Fruit fly (Drosophila melanogaster) whole organism, embryonic: ENCODE measurements around the gene mAcon1.

Experiments
- Bteb2 ChIP-seq: fragments of 200-800 bp; sonication (Bioruptor generic); optimal IDR thresholded peaks from 2 replicates; lab custom pipeline; 2016; ENCODE audit warnings: missing biosample characterization, missing genetic modification characterization
- CG1024 ChIP-seq: fragments of 200-800 bp; sonication (Bioruptor generic); IDR thresholded peaks from 2 replicates; pipeline ENCODE4 v1.3.6; 2022; ENCODE audit warnings: missing biosample characterization, missing genetic modification characterization
- CG11456 ChIP-seq: fragments of 200-800 bp; sonication (Bioruptor generic); IDR thresholded peaks from 3 replicates; pipeline ENCODE4 v1.3.6; 2022; ENCODE audit warnings: missing biosample characterization, missing genetic modification characterization
- CG11560 ChIP-seq: fragments of 200-800 bp; sonication (Bioruptor generic); IDR thresholded peaks from 3 replicates; pipeline ENCODE4 v1.3.6; 2022; ENCODE audit warnings: missing biosample characterization, missing genetic modification characterization
- CG12155 ChIP-seq: fragments of 200-800 bp; sonication (Bioruptor generic); optimal IDR thresholded peaks from 3 replicates; lab custom pipeline; 2016; ENCODE audit warnings: missing biosample characterization, missing genetic modification characterization
- CG13296 ChIP-seq: fragments of 200-800 bp; sonication (Bioruptor generic); optimal IDR thresholded peaks from 3 replicates; lab custom pipeline; 2018; ENCODE audit warnings: missing biosample characterization, mild to moderate bottlenecking, missing genetic modification characterization
- CG15073 ChIP-seq: fragments of 200-800 bp; sonication (Bioruptor generic); optimal IDR thresholded peaks from 2 replicates; lab custom pipeline; 2016; ENCODE audit warnings: missing biosample characterization, missing genetic modification characterization
- CG15479 ChIP-seq: fragments of 200-800 bp; sonication (Bioruptor generic); optimal IDR thresholded peaks from 3 replicates; lab custom pipeline; 2019; ENCODE audit warnings: missing biosample characterization, mild to moderate bottlenecking, missing genetic modification characterization, moderate library complexity
- CG15514 ChIP-seq: fragments of 200-800 bp; sonication (Bioruptor generic); optimal IDR thresholded peaks from 3 replicates; lab custom pipeline; 2017; ENCODE audit warnings: missing biosample characterization, missing genetic modification characterization, mild to moderate bottlenecking, moderate library complexity, missing genetic modification reagents
- CG18599 ChIP-seq: fragments of 200-800 bp; sonication (Bioruptor generic); optimal IDR thresholded peaks from 3 replicates; lab custom pipeline; 2017; ENCODE audit warnings: missing biosample characterization, missing genetic modification characterization, mild to moderate bottlenecking, moderate library complexity, missing genetic modification reagents
- CG2678 ChIP-seq: fragments of 200-800 bp; sonication (Bioruptor generic); optimal IDR thresholded peaks from 3 replicates; lab custom pipeline; 2019; ENCODE audit warnings: missing biosample characterization, mild to moderate bottlenecking, missing genetic modification characterization, moderate library complexity
- CG2889 ChIP-seq: fragments of 200-800 bp; sonication (Bioruptor generic); IDR thresholded peaks from 3 replicates; pipeline ENCODE4 v1.3.6; 2022; ENCODE audit warnings: missing biosample characterization, missing genetic modification characterization
- CG32772 ChIP-seq: fragments of 200-800 bp; sonication (Bioruptor generic); IDR thresholded peaks from 2 replicates; pipeline ENCODE4 v1.3.6; 2022; ENCODE audit warnings: missing biosample characterization, missing genetic modification characterization
- CG4617 ChIP-seq: fragments of 200-800 bp; sonication (Bioruptor generic); optimal IDR thresholded peaks from 3 replicates; lab custom pipeline; 2016; ENCODE audit warnings: missing biosample characterization, missing genetic modification characterization, borderline replicate concordance
- CG7372 ChIP-seq: fragments of 200-800 bp; sonication (Bioruptor generic); IDR thresholded peaks from 2 replicates; pipeline ENCODE4 v1.3.6; 2022; ENCODE audit warnings: missing biosample characterization, missing genetic modification characterization
- CG7745 ChIP-seq: fragments of 200-800 bp; sonication (Bioruptor generic); optimal IDR thresholded peaks from 2 replicates; lab custom pipeline; 2018; ENCODE audit warnings: missing biosample characterization, mild to moderate bottlenecking, missing genetic modification characterization, moderate library complexity
- CG7839 ChIP-seq: fragments of 200-800 bp; sonication (Bioruptor generic); optimal IDR thresholded peaks from 3 replicates; lab custom pipeline; 2018; ENCODE audit warnings: missing biosample characterization, mild to moderate bottlenecking, missing genetic modification characterization, moderate library complexity
- CG8359 ChIP-seq: fragments of 200-800 bp; sonication (Bioruptor generic); optimal IDR thresholded peaks from 2 replicates; lab custom pipeline; 2017; ENCODE audit warnings: missing biosample characterization, mild to moderate bottlenecking, missing genetic modification characterization, borderline replicate concordance
- CrebB ChIP-seq: fragments of 200-800 bp; sonication (Bioruptor generic); optimal IDR thresholded peaks from 3 replicates; lab custom pipeline; 2018; ENCODE audit warnings: missing biosample characterization, mild to moderate bottlenecking, missing genetic modification characterization
- D19A ChIP-seq: fragments of 200-800 bp; optimal IDR thresholded peaks from 3 replicates; lab custom pipeline; 2019; ENCODE audit warnings: missing biosample characterization, mild to moderate bottlenecking, missing genetic modification characterization, moderate library complexity
- Dfd ChIP-seq, 2 experiments: fragments of >200 bp; optimal IDR thresholded peaks; 2 replicates each; lab custom pipeline; 2017; ENCODE audit warnings: missing biosample characterization in 2 of 2, missing genetic modification characterization in 2 of 2
- Dip3 ChIP-seq: fragments of 200-800 bp; sonication (Bioruptor generic); optimal IDR thresholded peaks from 3 replicates; lab custom pipeline; 2016; ENCODE audit warnings: missing biosample characterization, missing genetic modification characterization
- ERR ChIP-seq: fragments of 200-800 bp; sonication (Bioruptor generic); optimal IDR thresholded peaks from 2 replicates; lab custom pipeline; 2016; ENCODE audit warnings: missing biosample characterization, missing genetic modification characterization
- HHEX ChIP-seq: fragments of 200-800 bp; sonication (Bioruptor generic); optimal IDR thresholded peaks from 3 replicates; lab custom pipeline; 2017; ENCODE audit warnings: missing biosample characterization, mild to moderate bottlenecking, missing genetic modification characterization, missing genetic modification reagents
- HLH54F ChIP-seq: fragments of 200-800 bp; sonication (Bioruptor generic); optimal IDR thresholded peaks from 3 replicates; lab custom pipeline; 2016; ENCODE audit warnings: missing biosample characterization, missing genetic modification characterization
- Hand ChIP-seq: fragments of 200-800 bp; sonication (Bioruptor generic); optimal IDR thresholded peaks from 2 replicates; lab custom pipeline; 2017; ENCODE audit warnings: mild to moderate bottlenecking, missing biosample characterization, missing genetic modification reagents, missing genetic modification characterization
- Lhr ChIP-seq: fragments of 200-800 bp; sonication (Bioruptor generic); optimal IDR thresholded peaks from 3 replicates; lab custom pipeline; 2017; ENCODE audit warnings: mild to moderate bottlenecking, missing biosample characterization, missing genetic modification reagents, missing genetic modification characterization
- Mes4 ChIP-seq: fragments of 200-800 bp; sonication (Bioruptor generic); optimal IDR thresholded peaks from 2 replicates; lab custom pipeline; 2016; ENCODE audit warnings: missing biosample characterization, missing genetic modification characterization
- Rx ChIP-seq: fragments of 200-800 bp; sonication (Bioruptor generic); IDR thresholded peaks from 2 replicates; pipeline ENCODE4 v1.3.6; 2022; ENCODE audit warnings: missing biosample characterization, missing genetic modification characterization
- Sin3A ChIP-seq: fragments of >200 bp; optimal IDR thresholded peaks from 2 replicates; lab custom pipeline; 2018
- ap ChIP-seq: fragments of 200-800 bp; sonication (Bioruptor generic); IDR thresholded peaks from 2 replicates; pipeline ENCODE4 v1.3.6; 2022; ENCODE audit warnings: missing biosample characterization, missing genetic modification characterization
- corto ChIP-seq: fragments of 200-800 bp; sonication (Bioruptor generic); optimal IDR thresholded peaks from 2 replicates; lab custom pipeline; 2016; ENCODE audit warnings: missing biosample characterization, mild to moderate bottlenecking, missing genetic modification characterization, moderate library complexity
- eve ChIP-seq, 2 experiments: fragments of >200 bp; optimal IDR thresholded peaks; 2 replicates each; lab custom pipeline; 2017; ENCODE audit warnings: missing biosample characterization in 2 of 2, missing genetic modification characterization in 2 of 2
- eyg ChIP-seq: fragments of 200-800 bp; sonication (Bioruptor generic); optimal IDR thresholded peaks from 3 replicates; lab custom pipeline; 2016; ENCODE audit warnings: missing biosample characterization, missing genetic modification characterization
- ken ChIP-seq: fragments of 200-800 bp; sonication (Bioruptor generic); IDR thresholded peaks from 3 replicates; pipeline ENCODE4 v1.3.6; 2022; ENCODE audit warnings: missing biosample characterization, missing genetic modification characterization
- lmd ChIP-seq: fragments of 200-800 bp; sonication (Bioruptor generic); IDR thresholded peaks from 2 replicates; pipeline ENCODE4 v1.3.6; 2022; ENCODE audit warnings: missing biosample characterization, missing genetic modification characterization
- luna ChIP-seq: fragments of 200-800 bp; sonication (Bioruptor generic); optimal IDR thresholded peaks from 2 replicates; lab custom pipeline; 2016; ENCODE audit warnings: missing biosample characterization, missing genetic modification characterization
- nerfin-2 ChIP-seq: fragments of 200-800 bp; sonication (Bioruptor generic); IDR thresholded peaks from 2 replicates; pipeline ENCODE4 v1.3.6; 2022; ENCODE audit warnings: missing biosample characterization, missing genetic modification characterization; ENCODE audit not compliant: partially characterized antibody
- nmo ChIP-seq: fragments of 200-800 bp; sonication (Bioruptor generic); optimal IDR thresholded peaks from 2 replicates; lab custom pipeline; 2018; ENCODE audit warnings: missing biosample characterization, mild to moderate bottlenecking, missing genetic modification characterization, moderate library complexity
- nom ChIP-seq: fragments of 200-800 bp; sonication (Bioruptor generic); optimal IDR thresholded peaks from 2 replicates; lab custom pipeline; 2017; ENCODE audit warnings: missing biosample characterization, missing genetic modification characterization, mild to moderate bottlenecking, moderate library complexity, missing genetic modification reagents
- onecut ChIP-seq: fragments of 200-800 bp; sonication (Bioruptor generic); IDR thresholded peaks from 2 replicates; pipeline ENCODE4 v1.3.6; 2022; ENCODE audit warnings: missing biosample characterization, missing genetic modification characterization
- pb ChIP-seq: fragments of 200-800 bp; sonication (Bioruptor generic); optimal IDR thresholded peaks from 3 replicates; lab custom pipeline; 2016; ENCODE audit warnings: missing biosample characterization, missing genetic modification characterization
- peb ChIP-seq: fragments of 200-800 bp; sonication (Bioruptor generic); IDR thresholded peaks from 2 replicates; pipeline ENCODE4 v1.3.6; 2022; ENCODE audit warnings: missing biosample characterization, missing genetic modification characterization
- sug ChIP-seq: fragments of 200-800 bp; optimal IDR thresholded peaks from 2 replicates; lab custom pipeline; 2019; ENCODE audit warnings: missing biosample characterization, mild to moderate bottlenecking, missing genetic modification characterization, moderate library complexity
- trem ChIP-seq: fragments of 200-800 bp; optimal IDR thresholded peaks from 3 replicates; lab custom pipeline; 2019; ENCODE audit warnings: missing biosample characterization, mild to moderate bottlenecking, missing genetic modification characterization, moderate library complexity
- ttk ChIP-seq: fragments of 200-800 bp; sonication (Bioruptor generic); IDR thresholded peaks from 2 replicates; pipeline ENCODE4 v2.1.2; 2022; ENCODE audit warnings: missing biosample characterization, missing genetic modification characterization
- vfl ChIP-seq: fragments of 200-800 bp; sonication (Bioruptor generic); optimal IDR thresholded peaks from 2 replicates; lab custom pipeline; 2016; ENCODE audit warnings: missing biosample characterization, missing genetic modification characterization
- zf30C ChIP-seq: fragments of 200-800 bp; sonication (Bioruptor generic); optimal IDR thresholded peaks from 3 replicates; lab custom pipeline; 2018; ENCODE audit warnings: missing biosample characterization, mild to moderate bottlenecking, missing genetic modification characterization
- zfh1 ChIP-seq: fragments of 200-800 bp; sonication (Bioruptor generic); IDR thresholded peaks from 3 replicates; pipeline ENCODE4 v1.3.6; 2022; ENCODE audit warnings: missing biosample characterization, missing genetic modification characterization

mAcon1 gene

dm6 chr2L:21156156-21157040 is 12.0 kb upstream of the mAcon1 start, which contains the start of the genes Mpp6 and E2f2 (continued):
- TF ChIP-seq CG15479 (GFP tag; lab: Kevin White, UChicago), result no peak
- peak; percentile 1 for TF ChIP-seq Sin3A (lab: Kevin White, UChicago)
- peak; percentile 50 for TF ChIP-seq CG18599 (GFP tag; lab: Kevin White, UChicago)
- TF ChIP-seq CG11456 (GFP tag; lab: Robert Waterston, UW), result peak; percentile 59; the same call in 2 of the 3 replicates
- TF ChIP-seq CG11560 (tag; lab: Robert Waterston, UW), result peak; percentile 49; the same call in 1 of the 3 replicates
- TF ChIP-seq Mes4 (GFP tag; lab: Kevin White, UChicago), result no peak
- peak; percentile 55 for TF ChIP-seq CG15514 (GFP tag; lab: Kevin White, UChicago)
- TF ChIP-seq CG15073, result no peak
- peak; percentile 52; the same call in 1 of the 2 replicates for TF ChIP-seq lmd (GFP tag; lab: Robert Waterston, UW)
- peak; percentile 71 for TF ChIP-seq nerfin-2 (GFP tag; lab: Robert Waterston, UW)
- TF ChIP-seq CrebB, result no peak
- peak; percentile 5 for TF ChIP-seq CG12155
- no peak for TF ChIP-seq CG7372 (GFP tag; lab: Robert Waterston, UW)
- TF ChIP-seq nmo (GFP tag; lab: Kevin White, UChicago), result peak; percentile 2
- TF ChIP-seq ap, result no peak
- peak; percentile 4 for TF ChIP-seq CG4617 (GFP tag; lab: Kevin White, UChicago)
- TF ChIP-seq ERR (GFP tag; lab: Kevin White, UChicago), result no peak
- no peak for TF ChIP-seq peb (GFP tag; lab: Robert Waterston, UW)
- peak; percentile 4 for TF ChIP-seq CG13296
- TF ChIP-seq corto (GFP tag; lab: Kevin White, UChicago), result no peak

- TF ChIP-seq Dip3, result peak; percentile 72
- TF ChIP-seq Lhr (GFP tag; lab: Kevin White, UChicago), result peak; percentile 36
- peak; percentile 40 for TF ChIP-seq eyg (GFP tag; lab: Kevin White, UChicago)
- peak; percentile 31 for TF ChIP-seq luna (GFP tag; lab: Kevin White, UChicago)
- peak; percentile 73 for TF ChIP-seq CG32772
- peak; percentile 77 for TF ChIP-seq Bteb2 (GFP tag; lab: Kevin White, UChicago)
- TF ChIP-seq trem (tag; lab: Kevin White, UChicago), result peak; percentile 70
- TF ChIP-seq Dfd (GFP tag; optimal IDR thresholded peaks at IDR 0.05; lab: Kevin White, UChicago), result no peak
- no peak for TF ChIP-seq eve (GFP tag; optimal IDR thresholded peaks at IDR 0.05; lab: Kevin White, UChicago)
- TF ChIP-seq sug, result peak; percentile 80
- peak; percentile 75; the same call in 2 of the 3 replicates for TF ChIP-seq CG2889 (GFP tag; lab: Robert Waterston, UW)
- TF ChIP-seq zfh1 (GFP tag; lab: Robert Waterston, UW), result peak; percentile 90
- TF ChIP-seq HLH54F, result peak; percentile 71
- no peak for TF ChIP-seq CG7745
- TF ChIP-seq CG2678, result peak; percentile 90
- peak; percentile 61 for TF ChIP-seq onecut (GFP tag; lab: Robert Waterston, UW)
- peak; percentile 64 for TF ChIP-seq CG8359
- peak; percentile 74 for TF ChIP-seq vfl (GFP tag; lab: Kevin White, UChicago)
- peak; percentile 67 for TF ChIP-seq CG1024 (GFP tag; lab: Robert Waterston, UW)
- TF ChIP-seq pb, result no peak
- TF ChIP-seq Rx (GFP tag; lab: Robert Waterston, UW), result no peak; the same call in none of the 2 replicates
- TF ChIP-seq Hand (GFP tag; lab: Kevin White, UChicago), result peak; percentile 48
- peak; percentile 80 for TF ChIP-seq HHEX
- TF ChIP-seq D19A (tag; lab: Kevin White, UChicago), result peak; percentile 72
- TF ChIP-seq zf30C (GFP tag; lab: Kevin White, UChicago), result no peak
- peak; percentile 86 for TF ChIP-seq nom (GFP tag; lab: Kevin White, UChicago)
- peak; percentile 61; the same call in 2 of the 3 replicates for TF ChIP-seq ken (GFP tag; lab: Robert Waterston, UW)
- TF ChIP-seq ttk (GFP tag; lab: Robert Waterston, UW), result peak; percentile 61; the same call in 1 of the 2 replicates
- TF ChIP-seq CG7839, result peak; percentile 86
These were observed 9.8 kb upstream of the mAcon1 start, which contains the start of the genes Coq3 and Pld3 for dm6 chr2L:21158554-21158953. Gene Coq3 (minus strand): TSS chr2L:21158611. Gene Pld3 (plus strand): TSS chr2L:21158847.
